Fruit fly (Drosophila melanogaster) whole organism: ENCODE measurements around the gene Spn77Bc.

Experiments
- CG8478 ChIP-seq: fragments of >200 bp; optimal IDR thresholded peaks from 2 replicates; lab custom pipeline; 2018; ENCODE audit warnings: inconsistent platforms
- Dll ChIP-seq: fragments of >200 bp; optimal IDR thresholded peaks from 2 replicates; lab custom pipeline; 2017
- pan ChIP-seq: fragments of >200 bp; optimal IDR thresholded peaks from 2 replicates; lab custom pipeline; 2017
- psq ChIP-seq: fragments of >200 bp; optimal IDR thresholded peaks from 2 replicates; lab custom pipeline; 2017
- usp ChIP-seq: fragments of >200 bp; optimal IDR thresholded peaks from 2 replicates; lab custom pipeline; 2017; ENCODE audit warnings: missing biosample characterization, missing genetic modification characterization, mixed read lengths

- TF ChIP-seq Dll (lab: Kevin White, UChicago) (no peak), usp (GFP tag; lab: Kevin White, UChicago) (no peak), CG8478 (lab: Kevin White, UChicago) (no peak), pan (lab: Kevin White, UChicago) (no peak), psq (no peak)
Observed at dm6 chr3L:20309758-20310733, 32.4 kb upstream of the Spn77Bc start.
